Worm (Caenorhabditis elegans): ENCODE measurements around the gene suf-1.

DNA sequence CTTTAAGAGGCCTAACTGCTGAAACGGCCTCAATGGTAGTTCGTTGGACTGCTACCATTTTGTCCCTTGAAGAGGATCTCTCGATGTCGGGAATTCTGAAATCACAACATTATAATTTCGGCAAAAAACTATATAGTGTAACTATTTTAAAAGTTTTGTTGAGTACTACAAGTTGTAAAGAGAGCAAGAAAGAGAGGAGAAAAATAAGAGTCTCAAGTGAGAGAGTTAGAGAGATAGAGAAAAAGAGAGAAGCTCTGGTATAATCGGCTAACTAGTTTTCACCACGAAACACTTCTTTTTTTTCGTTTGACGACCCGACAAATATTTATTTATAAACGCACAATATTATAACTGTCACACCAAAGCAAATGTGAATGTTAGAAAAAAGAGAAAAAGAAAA lies 34.0 kb downstream of the suf-1 start, which contains the start of gene vab-9:
- TF ChIP-seq unc-55 (GFP tag; optimal IDR thresholded peaks at IDR 0.05) (no peak), tbx-2 (tag; optimal IDR thresholded peaks at IDR 0.05) (no peak), ceh-9 (tag; optimal IDR thresholded peaks at IDR 0.05) (no peak), nfya-1 (tag; optimal IDR thresholded peaks at IDR 0.05) (no peak), C08G9.2 (tag; optimal IDR thresholded peaks at IDR 0.05) (no peak), K02D7.2 (tag; optimal IDR thresholded peaks at IDR 0.05) (no peak), madf-2 (tag; optimal IDR thresholded peaks at IDR 0.05) (no peak), dve-1 (tag; optimal IDR thresholded peaks at IDR 0.05) (no peak), sox-2 (GFP tag; IDR thresholded peaks at IDR 0.05) (no peak), ahr-1 (tag; optimal IDR thresholded peaks at IDR 0.05) (no peak), lin-11 (tag; optimal IDR thresholded peaks at IDR 0.05) (no peak), nhr-11 (tag; optimal IDR thresholded peaks at IDR 0.05) (no peak), dmd-4 (tag; optimal IDR thresholded peaks at IDR 0.05; ENCODE audit: borderline replicate concordance) (no peak)
